Fruit fly (Drosophila melanogaster): ENCODE results near the gene Dmtn.

- TF ChIP-seq CG8478 (optimal IDR thresholded peaks at IDR 0.05) (no peak), psq (optimal IDR thresholded peaks at IDR 0.05) (no peak), pan (optimal IDR thresholded peaks at IDR 0.05) (no peak), EcR (GFP tag; optimal IDR thresholded peaks at IDR 0.05) (no peak), Dll (optimal IDR thresholded peaks at IDR 0.05) (no peak)
These were observed 20.6 kb upstream of the Dmtn start for dm6 chr3R:6426173-6426899.

Measured in whole organism.